Fruit fly (Drosophila melanogaster) whole organism, embryonic: ENCODE measurements around the gene CG31928.

Experiments used
- Asciz ChIP-seq: fragments of 200-800 bp; sonication (Bioruptor generic); optimal IDR thresholded peaks from 2 replicates; lab custom pipeline; 2017; ENCODE audit warnings: missing biosample characterization, mild to moderate bottlenecking, missing genetic modification characterization, missing genetic modification reagents
- Blimp-1 ChIP-seq: fragments of 200-800 bp; sonication (Bioruptor generic); optimal IDR thresholded peaks from 3 replicates; lab custom pipeline; 2018; ENCODE audit warnings: missing biosample characterization, missing genetic modification characterization, mild to moderate bottlenecking, moderate library complexity, missing genetic modification reagents
- CG11560 ChIP-seq: fragments of 200-800 bp; sonication (Bioruptor generic); IDR thresholded peaks from 3 replicates; pipeline ENCODE4 v1.3.6; 2022; ENCODE audit warnings: missing biosample characterization, missing genetic modification characterization
- CG11695 ChIP-seq: fragments of 200-800 bp; sonication (Bioruptor generic); IDR thresholded peaks from 3 replicates; pipeline ENCODE4 v1.3.6; 2022; ENCODE audit warnings: missing biosample characterization, missing genetic modification characterization
- CG11696 ChIP-seq: fragments of 200-800 bp; sonication (Bioruptor generic); IDR thresholded peaks from 2 replicates; pipeline ENCODE4 v1.3.6; 2022; ENCODE audit warnings: missing biosample characterization, missing genetic modification characterization
- CG14014 ChIP-seq: fragments of 200-800 bp; sonication (Bioruptor generic); IDR thresholded peaks from 2 replicates; pipeline ENCODE4 v1.3.6; 2022; ENCODE audit warnings: missing biosample characterization, missing genetic modification characterization
- CG14441 ChIP-seq: fragments of 200-800 bp; sonication (Bioruptor generic); IDR thresholded peaks from 2 replicates; pipeline ENCODE4 v1.3.6; 2022; ENCODE audit warnings: missing biosample characterization, missing genetic modification characterization
- CG1529 ChIP-seq: fragments of 200-800 bp; sonication (Bioruptor generic); optimal IDR thresholded peaks from 3 replicates; lab custom pipeline; 2018; ENCODE audit warnings: missing biosample characterization, missing genetic modification characterization
- CG17802 ChIP-seq: fragments of 200-800 bp; sonication (Bioruptor generic); optimal IDR thresholded peaks from 2 replicates; lab custom pipeline; 2018; ENCODE audit warnings: missing biosample characterization, mild to moderate bottlenecking, missing genetic modification characterization, moderate library complexity
- CG2129 ChIP-seq: fragments of 200-800 bp; sonication (Bioruptor generic); IDR thresholded peaks from 2 replicates; pipeline ENCODE4 v1.3.6; 2022; ENCODE audit warnings: missing biosample characterization, missing genetic modification characterization; ENCODE audit not compliant: partially characterized antibody
- CG2199 ChIP-seq: fragments of 200-800 bp; sonication (Bioruptor generic); IDR thresholded peaks from 3 replicates; pipeline ENCODE4 v1.3.6; 2022; ENCODE audit warnings: missing biosample characterization, missing genetic modification characterization
- CG30020 ChIP-seq: fragments of 200-800 bp; optimal IDR thresholded peaks from 2 replicates; lab custom pipeline; 2019; ENCODE audit warnings: missing biosample characterization, mild to moderate bottlenecking, missing genetic modification characterization, moderate library complexity
- CG30403 ChIP-seq: fragments of 200-800 bp; sonication (Bioruptor generic); optimal IDR thresholded peaks from 3 replicates; lab custom pipeline; 2016; ENCODE audit warnings: missing biosample characterization, missing genetic modification characterization
- CG33557 ChIP-seq: fragments of 200-800 bp; sonication (Bioruptor generic); optimal IDR thresholded peaks from 2 replicates; lab custom pipeline; 2019; ENCODE audit warnings: missing biosample characterization, mild to moderate bottlenecking, missing genetic modification characterization, moderate library complexity
- CG3847 ChIP-seq: fragments of 200-800 bp; sonication (Bioruptor generic); IDR thresholded peaks from 2 replicates; pipeline ENCODE4 v1.3.6; 2022; ENCODE audit warnings: missing biosample characterization, missing genetic modification characterization
- CG4404 ChIP-seq: fragments of 200-800 bp; sonication (Bioruptor generic); IDR thresholded peaks from 2 replicates; pipeline ENCODE4 v1.3.6; 2022; ENCODE audit warnings: missing biosample characterization, missing genetic modification characterization
- CG6813 ChIP-seq: fragments of 200-800 bp; sonication (Bioruptor generic); optimal IDR thresholded peaks from 2 replicates; lab custom pipeline; 2017; ENCODE audit warnings: missing biosample characterization, missing genetic modification characterization, mild to moderate bottlenecking, moderate library complexity, missing genetic modification reagents
- CG8281 ChIP-seq: fragments of 200-800 bp; sonication (Bioruptor generic); optimal IDR thresholded peaks from 2 replicates; lab custom pipeline; 2018; ENCODE audit warnings: missing biosample characterization, mild to moderate bottlenecking, missing genetic modification characterization, moderate library complexity
- CG8944 ChIP-seq: fragments of 200-800 bp; sonication (Bioruptor generic); optimal IDR thresholded peaks from 3 replicates; lab custom pipeline; 2016; ENCODE audit warnings: missing biosample characterization, missing genetic modification characterization
- CHES-1-like ChIP-seq: fragments of 200-800 bp; sonication (Bioruptor generic); optimal IDR thresholded peaks from 2 replicates; lab custom pipeline; 2016; ENCODE audit warnings: missing biosample characterization, missing genetic modification characterization
- CrebB ChIP-seq: fragments of 200-800 bp; sonication (Bioruptor generic); optimal IDR thresholded peaks from 3 replicates; lab custom pipeline; 2018; ENCODE audit warnings: missing biosample characterization, mild to moderate bottlenecking, missing genetic modification characterization
- Deaf1 ChIP-seq: fragments of 200-800 bp; optimal IDR thresholded peaks from 3 replicates; lab custom pipeline; 2019; ENCODE audit warnings: missing biosample characterization, mild to moderate bottlenecking, missing genetic modification characterization, moderate library complexity
- Ets97D ChIP-seq: fragments of 200-800 bp; sonication (Bioruptor generic); optimal IDR thresholded peaks from 3 replicates; lab custom pipeline; 2016; ENCODE audit warnings: missing biosample characterization, missing genetic modification characterization
- HLHmδ ChIP-seq: fragments of 200-800 bp; sonication (Bioruptor generic); optimal IDR thresholded peaks from 2 replicates; lab custom pipeline; 2018; ENCODE audit warnings: missing biosample characterization, mild to moderate bottlenecking, missing genetic modification characterization, moderate library complexity
- Hand ChIP-seq: fragments of 200-800 bp; sonication (Bioruptor generic); optimal IDR thresholded peaks from 2 replicates; lab custom pipeline; 2017; ENCODE audit warnings: mild to moderate bottlenecking, missing biosample characterization, missing genetic modification reagents, missing genetic modification characterization
- NFAT ChIP-seq: fragments of 200-800 bp; sonication (Bioruptor generic); IDR thresholded peaks from 2 replicates; pipeline ENCODE4 v1.3.6; 2022; ENCODE audit warnings: missing biosample characterization, missing genetic modification characterization
- Ravus ChIP-seq: fragments of 200-800 bp; sonication (Bioruptor generic); IDR thresholded peaks from 2 replicates; pipeline ENCODE4 v1.3.6; 2022; ENCODE audit warnings: missing biosample characterization, missing genetic modification characterization
- Rx ChIP-seq: fragments of 200-800 bp; sonication (Bioruptor generic); IDR thresholded peaks from 2 replicates; pipeline ENCODE4 v1.3.6; 2022; ENCODE audit warnings: missing biosample characterization, missing genetic modification characterization
- Scr ChIP-seq: fragments of 200-800 bp; sonication (Bioruptor generic); IDR thresholded peaks from 2 replicates; pipeline ENCODE4 v1.3.6; 2022; ENCODE audit warnings: missing biosample characterization, missing genetic modification characterization; ENCODE audit not compliant: partially characterized antibody
- bbx ChIP-seq: fragments of 200-800 bp; sonication (Bioruptor generic); IDR thresholded peaks from 2 replicates; pipeline ENCODE4 v1.3.6; 2022; ENCODE audit warnings: missing biosample characterization, missing genetic modification characterization; ENCODE audit not compliant: partially characterized antibody
- br ChIP-seq: fragments of >200 bp; optimal IDR thresholded peaks from 2 replicates; lab custom pipeline; 2017
- cad ChIP-seq: fragments of >200 bp; optimal IDR thresholded peaks from 2 replicates; lab custom pipeline; 2017; ENCODE audit warnings: missing biosample characterization, missing genetic modification characterization
- cato ChIP-seq: fragments of 200-800 bp; sonication (Bioruptor generic); optimal IDR thresholded peaks from 2 replicates; lab custom pipeline; 2016; ENCODE audit warnings: missing biosample characterization, missing genetic modification characterization, borderline replicate concordance
- caup ChIP-seq: fragments of 200-800 bp; sonication (Bioruptor generic); optimal IDR thresholded peaks from 3 replicates; lab custom pipeline; 2017; ENCODE audit warnings: missing biosample characterization, mild to moderate bottlenecking, missing genetic modification characterization, moderate library complexity; ENCODE audit not compliant: severe bottlenecking
- chm ChIP-seq: fragments of 200-800 bp; sonication (Bioruptor generic); IDR thresholded peaks from 2 replicates; pipeline ENCODE4 v1.3.6; 2022; ENCODE audit warnings: missing biosample characterization, missing genetic modification characterization
- corto ChIP-seq: fragments of 200-800 bp; sonication (Bioruptor generic); optimal IDR thresholded peaks from 2 replicates; lab custom pipeline; 2016; ENCODE audit warnings: missing biosample characterization, mild to moderate bottlenecking, missing genetic modification characterization, moderate library complexity
- dati ChIP-seq: fragments of 200-800 bp; sonication (Bioruptor generic); IDR thresholded peaks from 2 replicates; pipeline ENCODE4 v1.3.6; 2022; ENCODE audit warnings: missing biosample characterization, missing genetic modification characterization
- dimm ChIP-seq: fragments of 200-800 bp; sonication (Bioruptor generic); IDR thresholded peaks from 2 replicates; pipeline ENCODE4 v1.3.6; 2022; ENCODE audit warnings: missing biosample characterization, missing genetic modification characterization
- dpn ChIP-seq, 2 experiments: fragments of 200-800 bp; sonication (Bioruptor generic); optimal IDR thresholded peaks; 3 replicates each; lab custom pipeline; 2016; ENCODE audit warnings: missing biosample characterization in 2 of 2, missing genetic modification characterization in 2 of 2
- gt ChIP-seq: fragments of 200-800 bp; sonication (Bioruptor generic); IDR thresholded peaks from 2 replicates; pipeline ENCODE4 v1.3.6; 2022; ENCODE audit warnings: missing biosample characterization, missing genetic modification characterization
- her ChIP-seq: fragments of 200-800 bp; sonication (Bioruptor generic); optimal IDR thresholded peaks from 2 replicates; lab custom pipeline; 2016; ENCODE audit warnings: missing biosample characterization, missing genetic modification characterization
- inv ChIP-seq: fragments of 200-800 bp; sonication (Bioruptor generic); IDR thresholded peaks from 2 replicates; pipeline ENCODE4 v1.3.6; 2022; ENCODE audit warnings: missing biosample characterization, missing genetic modification characterization; ENCODE audit not compliant: partially characterized antibody
- klu ChIP-seq: fragments of 200-800 bp; sonication (Bioruptor generic); IDR thresholded peaks from 2 replicates; pipeline ENCODE4 v1.3.6; 2022; ENCODE audit warnings: missing biosample characterization, missing genetic modification characterization
- repo ChIP-seq: fragments of 200-800 bp; sonication (Bioruptor generic); optimal IDR thresholded peaks from 2 replicates; lab custom pipeline; 2016; ENCODE audit warnings: missing biosample characterization, missing genetic modification characterization
- slp2 ChIP-seq: fragments of 200-800 bp; sonication (Bioruptor generic); optimal IDR thresholded peaks from 2 replicates; lab custom pipeline; 2016; ENCODE audit warnings: missing biosample characterization, missing genetic modification characterization
- sna ChIP-seq: fragments of 200-800 bp; sonication (Bioruptor generic); IDR thresholded peaks from 2 replicates; pipeline ENCODE4 v1.3.6; 2022; ENCODE audit warnings: missing biosample characterization, missing genetic modification characterization; ENCODE audit not compliant: partially characterized antibody
- sqz ChIP-seq: fragments of 200-800 bp; sonication (Bioruptor generic); optimal IDR thresholded peaks from 3 replicates; lab custom pipeline; 2018; ENCODE audit warnings: missing biosample characterization, mild to moderate bottlenecking, missing genetic modification characterization
- sr ChIP-seq: fragments of 200-800 bp; sonication (Bioruptor generic); IDR thresholded peaks from 3 replicates; pipeline ENCODE4 v1.3.6; 2022; ENCODE audit warnings: missing biosample characterization, missing genetic modification characterization
- tio ChIP-seq: fragments of 200-800 bp; sonication (Bioruptor generic); optimal IDR thresholded peaks from 2 replicates; lab custom pipeline; 2017; ENCODE audit warnings: missing biosample characterization, missing genetic modification characterization, inconsistent platforms
- unpg ChIP-seq: fragments of 200-800 bp; sonication (Bioruptor generic); optimal IDR thresholded peaks from 3 replicates; lab custom pipeline; 2018; ENCODE audit warnings: missing biosample characterization, mild to moderate bottlenecking, missing genetic modification characterization, moderate library complexity

CG31928 gene

DNA sequence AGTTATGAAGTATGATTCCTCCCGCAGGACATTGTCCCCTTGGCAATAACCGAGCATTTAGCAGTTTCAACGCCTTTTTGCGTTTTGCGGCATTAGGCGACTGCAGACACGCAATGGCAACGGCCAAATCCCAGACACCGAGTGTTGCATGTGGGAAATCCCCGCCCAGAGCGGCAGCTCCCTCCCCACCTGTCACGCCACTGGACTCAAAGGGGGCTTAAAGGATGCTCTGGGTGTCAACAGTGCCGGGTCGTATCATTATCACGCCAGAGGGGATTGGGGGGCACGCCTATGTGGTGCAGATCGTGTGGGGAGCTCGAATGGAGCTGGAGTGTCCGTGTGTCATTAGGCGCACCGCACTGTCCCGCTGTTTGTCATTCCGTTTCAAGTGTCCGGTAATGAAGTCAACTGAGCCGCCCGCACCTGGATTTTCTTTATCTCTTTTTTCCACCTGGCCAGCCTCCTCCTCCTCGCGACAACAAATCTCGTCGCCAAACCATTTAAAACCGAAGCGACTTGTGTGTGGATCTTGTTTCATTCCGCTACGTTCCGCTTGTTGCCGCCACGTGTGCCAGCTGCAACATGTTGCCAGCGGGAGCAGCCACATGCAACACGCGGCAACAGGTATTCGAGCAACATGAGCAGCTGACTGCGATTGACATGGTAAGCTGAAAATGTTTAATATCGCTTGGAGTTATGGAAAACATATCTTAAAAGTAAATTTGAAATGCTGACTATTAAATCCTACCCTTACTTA is 31.5 kb upstream of the CG31928 start (continued):
- no peak for TF ChIP-seq bbx (GFP tag; lab: Robert Waterston, UW)
- TF ChIP-seq Hand (GFP tag; lab: Kevin White, UChicago) = no peak
- no peak for TF ChIP-seq CG3847 (GFP tag; lab: Robert Waterston, UW)
- no peak for TF ChIP-seq Asciz
- TF ChIP-seq corto (GFP tag; lab: Kevin White, UChicago) = no peak
- TF ChIP-seq CG11695 (GFP tag; lab: Robert Waterston, UW) = no peak
- TF ChIP-seq dati (GFP tag; lab: Robert Waterston, UW) = 0 out of 2 replicates have a peak, but pooled peaks have one; percentile 3
- TF ChIP-seq sqz (GFP tag; lab: Kevin White, UChicago) = no peak
- no peak for TF ChIP-seq NFAT (GFP tag; lab: Robert Waterston, UW)
- peak; percentile 41; the same call in 1 of the 3 replicates for TF ChIP-seq CG2199
- TF ChIP-seq CG14014 (GFP tag; lab: Robert Waterston, UW) = no peak
- TF ChIP-seq caup (GFP tag; lab: Kevin White, UChicago) = no peak
- TF ChIP-seq chm (GFP tag; lab: Robert Waterston, UW) = no peak
- no peak for TF ChIP-seq repo (GFP tag; lab: Kevin White, UChicago)
- peak; percentile 88 for TF ChIP-seq Deaf1 (tag; lab: Kevin White, UChicago)
- no peak for TF ChIP-seq CG8281
- TF ChIP-seq Ets97D = no peak
- TF ChIP-seq CG30020 = no peak
- no peak for TF ChIP-seq dimm (GFP tag; lab: Robert Waterston, UW)
- TF ChIP-seq CG14441 (GFP tag; lab: Robert Waterston, UW) = no peak
- TF ChIP-seq sr (GFP tag; lab: Robert Waterston, UW) = no peak
- no peak for TF ChIP-seq cato (GFP tag; lab: Kevin White, UChicago)
- TF ChIP-seq cad = no peak
- no peak for TF ChIP-seq CG11696 (GFP tag; lab: Robert Waterston, UW)
- TF ChIP-seq sna (GFP tag; lab: Robert Waterston, UW) = 0 out of 2 replicates have a peak, but pooled peaks have one; percentile 26
- TF ChIP-seq CG2129 (GFP tag; lab: Robert Waterston, UW) = no peak
- TF ChIP-seq CG17802 (tag; lab: Kevin White, UChicago) = no peak
- no peak for TF ChIP-seq her (GFP tag; lab: Kevin White, UChicago)
- TF ChIP-seq gt = no peak
- TF ChIP-seq CG6813 (GFP tag; lab: Kevin White, UChicago) = no peak

DNA sequence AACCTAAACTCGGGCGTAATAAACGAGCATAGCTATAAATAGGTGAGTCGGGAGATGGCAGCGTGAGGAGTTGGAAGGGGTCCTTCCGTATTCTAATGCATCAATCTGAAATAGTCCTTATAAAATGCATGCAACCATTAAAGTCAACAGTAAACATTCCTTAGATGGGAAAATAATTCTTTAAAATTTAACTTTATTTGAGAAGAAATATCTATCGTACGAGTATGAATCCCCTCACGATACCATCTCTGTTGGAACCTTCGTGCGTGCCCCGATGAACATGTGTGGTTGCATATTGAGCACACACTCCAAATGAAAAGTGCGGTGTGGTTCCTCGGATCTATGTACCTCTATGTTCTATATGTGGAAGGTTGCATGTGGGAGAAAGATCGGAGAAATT is 30.0 kb upstream of the CG31928 start:
- TF ChIP-seq HLHmδ (GFP tag; lab: Kevin White, UChicago) (peak; percentile 54), br (lab: Kevin White, UChicago) (no peak), CG1529 (GFP tag; lab: Kevin White, UChicago) (peak; percentile 62), tio (GFP tag; lab: Kevin White, UChicago) (peak; percentile 37), Scr (GFP tag; lab: Robert Waterston, UW) (peak; percentile 89), Ravus (GFP tag; lab: Robert Waterston, UW) (no peak), dpn (GFP tag; optimal IDR thresholded peaks at IDR 0.05; lab: Kevin White, UChicago) (peak; percentile 22 to 36), Rx (GFP tag; lab: Robert Waterston, UW) (peak; percentile 31; the same call in 1 of the 2 replicates), CHES-1-like (GFP tag; lab: Kevin White, UChicago) (peak; percentile 30), unpg (GFP tag; lab: Kevin White, UChicago) (peak; percentile 36), CrebB (tag; lab: Kevin White, UChicago) (peak; percentile 14), Blimp-1 (GFP tag; lab: Kevin White, UChicago) (peak; percentile 37), klu (0 out of 2 replicates have a peak, but pooled peaks have one; percentile 13), slp2 (GFP tag; lab: Kevin White, UChicago) (peak; percentile 19), CG30403 (GFP tag; lab: Kevin White, UChicago) (peak; percentile 42), CG4404 (peak; percentile 75), CG8944 (peak; percentile 50), CG33557 (GFP tag; lab: Kevin White, UChicago) (peak; percentile 85), CG11560 (no peak), inv (GFP tag; lab: Robert Waterston, UW) (peak; percentile 61; the same call in 1 of the 2 replicates)
